Fruit fly (Drosophila melanogaster) whole organism, embryonic: ENCODE results near the gene enc.

Experiments used
- Atf3 ChIP-seq: fragments of 200-800 bp; sonication (Bioruptor generic); optimal IDR thresholded peaks from 3 replicates; lab custom pipeline; 2016; ENCODE audit warnings: missing biosample characterization, missing genetic modification characterization
- B-H1 ChIP-seq: fragments of 200-800 bp; sonication (Bioruptor generic); IDR thresholded peaks from 3 replicates; pipeline ENCODE4 v1.3.6; 2022; ENCODE audit warnings: missing biosample characterization, missing genetic modification characterization
- CG10565 ChIP-seq: fragments of 200-800 bp; sonication (Bioruptor generic); optimal IDR thresholded peaks from 3 replicates; lab custom pipeline; 2016; ENCODE audit warnings: missing biosample characterization, mild to moderate bottlenecking, missing genetic modification characterization
- CG11093 ChIP-seq: fragments of 200-800 bp; sonication (Bioruptor generic); IDR thresholded peaks from 3 replicates; pipeline ENCODE4 v1.3.6; 2022; ENCODE audit warnings: missing biosample characterization, missing genetic modification characterization
- CG11560 ChIP-seq: fragments of 200-800 bp; sonication (Bioruptor generic); IDR thresholded peaks from 3 replicates; pipeline ENCODE4 v1.3.6; 2022; ENCODE audit warnings: missing biosample characterization, missing genetic modification characterization
- CG11696 ChIP-seq: fragments of 200-800 bp; sonication (Bioruptor generic); IDR thresholded peaks from 2 replicates; pipeline ENCODE4 v1.3.6; 2022; ENCODE audit warnings: missing biosample characterization, missing genetic modification characterization
- CG12219 ChIP-seq: fragments of 200-800 bp; sonication (Bioruptor generic); optimal IDR thresholded peaks from 3 replicates; lab custom pipeline; 2018; ENCODE audit warnings: missing biosample characterization, mild to moderate bottlenecking, missing genetic modification characterization
- CG13894 ChIP-seq: fragments of 200-800 bp; sonication (Bioruptor generic); optimal IDR thresholded peaks from 3 replicates; lab custom pipeline; 2018; ENCODE audit warnings: missing biosample characterization, mild to moderate bottlenecking, missing genetic modification characterization, moderate library complexity
- CG14667 ChIP-seq: fragments of 200-800 bp; sonication (Bioruptor generic); IDR thresholded peaks from 2 replicates; pipeline ENCODE4 v1.3.6; 2022; ENCODE audit warnings: missing biosample characterization, missing genetic modification characterization
- CG18764 ChIP-seq: fragments of 200-800 bp; sonication (Bioruptor generic); optimal IDR thresholded peaks from 3 replicates; lab custom pipeline; 2016; ENCODE audit warnings: missing biosample characterization, missing genetic modification characterization
- CG2678 ChIP-seq: fragments of 200-800 bp; sonication (Bioruptor generic); optimal IDR thresholded peaks from 3 replicates; lab custom pipeline; 2019; ENCODE audit warnings: missing biosample characterization, mild to moderate bottlenecking, missing genetic modification characterization, moderate library complexity
- CG3281 ChIP-seq: fragments of 200-800 bp; sonication (Bioruptor generic); optimal IDR thresholded peaks from 3 replicates; lab custom pipeline; 2017; ENCODE audit warnings: missing biosample characterization, mild to moderate bottlenecking, missing genetic modification characterization
- CG4820 ChIP-seq: fragments of 200-800 bp; sonication (Bioruptor generic); optimal IDR thresholded peaks from 3 replicates; lab custom pipeline; 2016; ENCODE audit warnings: missing biosample characterization, missing genetic modification characterization
- CG6854 ChIP-seq: fragments of 200-800 bp; sonication (Bioruptor generic); optimal IDR thresholded peaks from 3 replicates; lab custom pipeline; 2017; ENCODE audit warnings: missing biosample characterization, mild to moderate bottlenecking, missing genetic modification characterization
- CG8281 ChIP-seq: fragments of 200-800 bp; sonication (Bioruptor generic); optimal IDR thresholded peaks from 2 replicates; lab custom pipeline; 2018; ENCODE audit warnings: missing biosample characterization, mild to moderate bottlenecking, missing genetic modification characterization, moderate library complexity
- CG8924 ChIP-seq: fragments of 200-800 bp; optimal IDR thresholded peaks from 3 replicates; lab custom pipeline; 2019; ENCODE audit warnings: missing biosample characterization, mild to moderate bottlenecking, missing genetic modification characterization, moderate library complexity
- CG9437 ChIP-seq: fragments of 200-800 bp; sonication (Bioruptor generic); optimal IDR thresholded peaks from 2 replicates; lab custom pipeline; 2018; ENCODE audit warnings: missing biosample characterization, mild to moderate bottlenecking, missing genetic modification characterization
- CkIIα-i1 ChIP-seq: fragments of 200-800 bp; sonication (Bioruptor generic); IDR thresholded peaks from 2 replicates; pipeline ENCODE4 v1.3.6; 2022; ENCODE audit warnings: missing biosample characterization, missing genetic modification characterization
- Deaf1 ChIP-seq: fragments of 200-800 bp; optimal IDR thresholded peaks from 3 replicates; lab custom pipeline; 2019; ENCODE audit warnings: missing biosample characterization, mild to moderate bottlenecking, missing genetic modification characterization, moderate library complexity
- Dll ChIP-seq: fragments of 200-800 bp; sonication (Bioruptor generic); IDR thresholded peaks from 4 replicates; pipeline ENCODE4 v1.3.6; 2022; ENCODE audit warnings: missing biosample characterization, missing genetic modification characterization; ENCODE audit not compliant: partially characterized antibody
- Doc3 ChIP-seq: fragments of 200-800 bp; sonication (Bioruptor generic); IDR thresholded peaks from 3 replicates; pipeline ENCODE4 v1.3.6; 2022; ENCODE audit warnings: missing biosample characterization, missing genetic modification characterization; ENCODE audit not compliant: partially characterized antibody
- Kr ChIP-seq: fragments of 200-800 bp; sonication (Bioruptor generic); optimal IDR thresholded peaks from 2 replicates; lab custom pipeline; 2017; ENCODE audit warnings: missing biosample characterization, mild to moderate bottlenecking, missing genetic modification characterization
- Lim3 ChIP-seq: fragments of 200-800 bp; sonication (Bioruptor generic); IDR thresholded peaks from 2 replicates; pipeline ENCODE4 v1.3.6; 2022; ENCODE audit warnings: missing biosample characterization, missing genetic modification characterization
- NK7.1 ChIP-seq: fragments of 200-800 bp; sonication (Bioruptor generic); optimal IDR thresholded peaks from 3 replicates; lab custom pipeline; 2016; ENCODE audit warnings: missing biosample characterization, missing genetic modification characterization
- Vsx1 ChIP-seq: fragments of 200-800 bp; sonication (Bioruptor generic); optimal IDR thresholded peaks from 2 replicates; lab custom pipeline; 2017; ENCODE audit warnings: missing biosample characterization, mild to moderate bottlenecking, missing genetic modification characterization, missing genetic modification reagents
- Xrp1 ChIP-seq: fragments of 200-800 bp; sonication (Bioruptor generic); IDR thresholded peaks from 2 replicates; pipeline ENCODE4 v1.3.6; 2022; ENCODE audit warnings: missing biosample characterization, missing genetic modification characterization
- YL-1 ChIP-seq: fragments of 200-800 bp; sonication (Bioruptor generic); optimal IDR thresholded peaks from 3 replicates; lab custom pipeline; 2017; ENCODE audit warnings: missing biosample characterization, mild to moderate bottlenecking, missing genetic modification characterization
- ab ChIP-seq: fragments of 200-800 bp; sonication (Bioruptor generic); optimal IDR thresholded peaks from 2 replicates; lab custom pipeline; 2016; ENCODE audit warnings: missing biosample characterization, missing genetic modification characterization
- bsh ChIP-seq, 2 experiments: fragments of 200-800 bp; sonication (Bioruptor generic); optimal IDR thresholded peaks; 2 replicates each; lab custom pipeline; 2017 to 2018; ENCODE audit warnings: mild to moderate bottlenecking in 2 of 2, missing biosample characterization in 2 of 2, missing genetic modification characterization in 2 of 2, moderate library complexity in 1 of 2
- disco-r ChIP-seq: fragments of 200-800 bp; sonication (Bioruptor generic); optimal IDR thresholded peaks from 2 replicates; lab custom pipeline; 2016; ENCODE audit warnings: missing biosample characterization, missing genetic modification characterization
- exex ChIP-seq: fragments of 200-800 bp; sonication (Bioruptor generic); optimal IDR thresholded peaks from 4 replicates; lab custom pipeline; 2018; ENCODE audit warnings: missing biosample characterization, mild to moderate bottlenecking, missing genetic modification characterization, moderate library complexity
- gcm ChIP-seq: fragments of 200-800 bp; sonication (Bioruptor generic); optimal IDR thresholded peaks from 2 replicates; lab custom pipeline; 2019; ENCODE audit warnings: missing biosample characterization, mild to moderate bottlenecking, missing genetic modification characterization, moderate library complexity
- grau ChIP-seq: fragments of 200-800 bp; optimal IDR thresholded peaks from 3 replicates; lab custom pipeline; 2019; ENCODE audit warnings: missing biosample characterization, mild to moderate bottlenecking, missing genetic modification characterization, moderate library complexity
- ken ChIP-seq: fragments of 200-800 bp; sonication (Bioruptor generic); IDR thresholded peaks from 3 replicates; pipeline ENCODE4 v1.3.6; 2022; ENCODE audit warnings: missing biosample characterization, missing genetic modification characterization
- knrl ChIP-seq: fragments of 200-800 bp; sonication (Bioruptor generic); IDR thresholded peaks from 3 replicates; pipeline ENCODE4 v1.3.6; 2022; ENCODE audit warnings: missing biosample characterization, missing genetic modification characterization; ENCODE audit not compliant: partially characterized antibody
- lmd ChIP-seq: fragments of 200-800 bp; sonication (Bioruptor generic); IDR thresholded peaks from 2 replicates; pipeline ENCODE4 v1.3.6; 2022; ENCODE audit warnings: missing biosample characterization, missing genetic modification characterization
- lola ChIP-seq, 3 experiments: fragments of >200 bp in 2 of 3; fragments of 200-800 bp in 1 of 3; sonication (Bioruptor generic) in 1 of 3; optimal IDR thresholded peaks; 2 replicates each; lab custom pipeline; 2017 to 2019; ENCODE audit warnings: missing biosample characterization in 3 of 3, missing genetic modification characterization in 3 of 3, mild to moderate bottlenecking in 1 of 3, moderate library complexity in 1 of 3
- maf-S ChIP-seq: fragments of 200-800 bp; sonication (Bioruptor generic); optimal IDR thresholded peaks from 2 replicates; lab custom pipeline; 2016; ENCODE audit warnings: missing biosample characterization, missing genetic modification characterization
- mam ChIP-seq: fragments of 200-800 bp; sonication (Bioruptor generic); optimal IDR thresholded peaks from 3 replicates; lab custom pipeline; 2016; ENCODE audit warnings: missing biosample characterization, missing genetic modification characterization
- pb ChIP-seq: fragments of 200-800 bp; sonication (Bioruptor generic); optimal IDR thresholded peaks from 3 replicates; lab custom pipeline; 2016; ENCODE audit warnings: missing biosample characterization, missing genetic modification characterization
- pita ChIP-seq: fragments of 200-800 bp; sonication (Bioruptor generic); optimal IDR thresholded peaks from 2 replicates; lab custom pipeline; 2017; ENCODE audit warnings: missing biosample characterization, mild to moderate bottlenecking, missing genetic modification characterization
- schlank ChIP-seq: fragments of 200-800 bp; sonication (Bioruptor generic); optimal IDR thresholded peaks from 2 replicates; lab custom pipeline; 2018; ENCODE audit warnings: missing biosample characterization, mild to moderate bottlenecking, missing genetic modification characterization
- sna ChIP-seq: fragments of 200-800 bp; sonication (Bioruptor generic); IDR thresholded peaks from 2 replicates; pipeline ENCODE4 v1.3.6; 2022; ENCODE audit warnings: missing biosample characterization, missing genetic modification characterization; ENCODE audit not compliant: partially characterized antibody
- sqz ChIP-seq: fragments of 200-800 bp; sonication (Bioruptor generic); optimal IDR thresholded peaks from 3 replicates; lab custom pipeline; 2018; ENCODE audit warnings: missing biosample characterization, mild to moderate bottlenecking, missing genetic modification characterization
- tup ChIP-seq: fragments of 200-800 bp; sonication (Bioruptor generic); optimal IDR thresholded peaks from 2 replicates; lab custom pipeline; 2016; ENCODE audit warnings: missing biosample characterization, mild to moderate bottlenecking, missing genetic modification characterization, moderate library complexity
- unpg ChIP-seq: fragments of 200-800 bp; sonication (Bioruptor generic); optimal IDR thresholded peaks from 3 replicates; lab custom pipeline; 2018; ENCODE audit warnings: missing biosample characterization, mild to moderate bottlenecking, missing genetic modification characterization, moderate library complexity
- usp ChIP-seq: fragments of >200 bp; optimal IDR thresholded peaks from 2 replicates; lab custom pipeline; 2017; ENCODE audit warnings: missing biosample characterization, missing genetic modification characterization
- zfh2 ChIP-seq: fragments of 200-800 bp; sonication (Bioruptor generic); optimal IDR thresholded peaks from 2 replicates; lab custom pipeline; 2016; ENCODE audit warnings: missing biosample characterization, missing genetic modification characterization

The enc gene

dm6 chr3L:3862504-3863380 is 44.3 kb downstream of the enc start (continued):
- TF ChIP-seq Atf3 (GFP tag; lab: Kevin White, UChicago) (peak; percentile 73), Lim3 (GFP tag; lab: Robert Waterston, UW) (no peak), CG2678 (tag; lab: Kevin White, UChicago) (peak; percentile 73), pb (GFP tag; lab: Kevin White, UChicago) (no peak), Kr (GFP tag; lab: Kevin White, UChicago) (no peak), B-H1 (GFP tag; lab: Robert Waterston, UW) (no peak; the same call in 2 of the 3 replicates), CG14667 (GFP tag; lab: Robert Waterston, UW) (peak; percentile 11; the same call in 1 of the 2 replicates), mam (GFP tag; lab: Kevin White, UChicago) (no peak), ab (GFP tag; lab: Kevin White, UChicago) (no peak), ken (GFP tag; lab: Robert Waterston, UW) (no peak), Xrp1 (GFP tag; lab: Robert Waterston, UW) (peak; percentile 86), CG11093 (GFP tag; lab: Robert Waterston, UW) (0 out of 3 replicates have a peak, but pooled peaks have one; percentile 28), CG18764 (GFP tag; lab: Kevin White, UChicago) (peak; percentile 51), grau (tag; lab: Kevin White, UChicago) (peak; percentile 72), YL-1 (GFP tag; lab: Kevin White, UChicago) (no peak), Vsx1 (GFP tag; lab: Kevin White, UChicago) (no peak), lmd (GFP tag; lab: Robert Waterston, UW) (peak; percentile 52), exex (tag; lab: Kevin White, UChicago) (no peak), unpg (GFP tag; lab: Kevin White, UChicago) (peak; percentile 74), knrl (GFP tag; lab: Robert Waterston, UW) (no peak), gcm (GFP tag; lab: Kevin White, UChicago) (peak; percentile 61), sqz (peak; percentile 21), CG9437 (GFP tag; lab: Kevin White, UChicago) (peak; percentile 46), CG10565 (GFP tag; lab: Kevin White, UChicago) (peak; percentile 39), schlank (tag; lab: Kevin White, UChicago) (no peak), CG13894 (tag; lab: Kevin White, UChicago) (peak; percentile 74), maf-S (GFP tag; lab: Kevin White, UChicago) (peak; percentile 31), zfh2 (GFP tag; lab: Kevin White, UChicago) (no peak), CG12219 (GFP tag; lab: Kevin White, UChicago) (peak; percentile 60), CkIIα-i1 (GFP tag; lab: Robert Waterston, UW) (no peak), bsh (GFP tag; optimal IDR thresholded peaks at IDR 0.05; lab: Kevin White, UChicago) (peak in 1 of 2 experiments; percentile 88), Deaf1 (tag; lab: Kevin White, UChicago) (peak; percentile 21), CG6854 (GFP tag; lab: Kevin White, UChicago) (no peak), Doc3 (GFP tag; lab: Robert Waterston, UW) (no peak), disco-r (GFP tag; lab: Kevin White, UChicago) (no peak), CG8281 (tag; lab: Kevin White, UChicago) (no peak), CG11696 (GFP tag; lab: Robert Waterston, UW) (no peak), NK7.1 (GFP tag; lab: Kevin White, UChicago) (no peak), CG8924 (tag; lab: Kevin White, UChicago) (peak; percentile 83), pita (no peak), CG11560 (tag; lab: Robert Waterston, UW) (no peak), tup (GFP tag; lab: Kevin White, UChicago) (peak; percentile 3), Dll (no peak), usp (GFP tag; lab: Kevin White, UChicago) (no peak), lola (GFP tag; optimal IDR thresholded peaks at IDR 0.05; lab: Kevin White, UChicago) (peak in 1 of 3 experiments; percentile 88), CG3281 (GFP tag; lab: Kevin White, UChicago) (no peak), CG4820 (GFP tag; lab: Kevin White, UChicago) (peak; percentile 80), sna (GFP tag; lab: Robert Waterston, UW) (no peak)
